Fruit fly (Drosophila melanogaster) whole organism, wandering third instar larva: ENCODE results near the gene wapl.
A peak's percentile ranks its signal among the peaks of the same experiment; 100 is the strongest.

Experiments used
- OdsH ChIP-seq: fragments of 200-800 bp; sonication (Bioruptor generic); optimal IDR thresholded peaks from 2 replicates; lab custom pipeline; 2016; ENCODE audit warnings: missing biosample characterization, mild to moderate bottlenecking, missing genetic modification characterization
- dl ChIP-seq, 2 experiments: fragments of 175-275, 200-275 bp in 1 of 2; fragments of 200-275 bp in 1 of 2; sonication (Bioruptor generic); optimal IDR thresholded peaks; lab custom pipeline; 2018; ENCODE audit warnings: mild to moderate bottlenecking in 2 of 2, missing biosample characterization in 2 of 2, missing genetic modification characterization in 2 of 2, moderate library complexity in 2 of 2; ENCODE audit not compliant: partially characterized antibody in 2 of 2, insufficient read depth in 1 of 2

dm6 chrX:2121716-2122601 lies 36.8 kb downstream of the wapl start:
- TF ChIP-seq OdsH (GFP tag; lab: Kevin White, UChicago) = peak; percentile 67
- no peak for TF ChIP-seq dl (GFP tag; optimal IDR thresholded peaks at IDR 0.05; lab: Kevin White, UChicago; ENCODE audit: insufficient read depth in 1 of 2, partially characterized antibody in 2 of 2)
